Fruit fly (Drosophila melanogaster) Kc167 (cell line): Measurements from ENCODE around the gene CG5886.

Experiments
- Myc ChIP-seq: fragments of >200 bp; optimal IDR thresholded peaks from 2 replicates; lab custom pipeline; 2017; ENCODE audit warnings: missing external identifiers
- Sin3A ChIP-seq: fragments of >200 bp; optimal IDR thresholded peaks from 2 replicates; lab custom pipeline; 2018; ENCODE audit warnings: missing external identifiers
- h ChIP-seq: fragments of >200 bp; optimal IDR thresholded peaks from 3 replicates; lab custom pipeline; 2018; ENCODE audit warnings: missing external identifiers
- psq ChIP-seq: fragments of >200 bp; optimal IDR thresholded peaks from 2 replicates; lab custom pipeline; 2017; ENCODE audit warnings: missing external identifiers
- ttk ChIP-seq: sonication (Bioruptor generic); optimal IDR thresholded peaks from 2 replicates; lab custom pipeline; 2017; ENCODE audit warnings: missing external identifiers

- TF ChIP-seq Sin3A (lab: Kevin White, UChicago) (no peak), ttk (lab: Kevin White, UChicago) (no peak), h (no peak), psq (lab: Kevin White, UChicago) (no peak), Myc (lab: Kevin White, UChicago) (no peak)
Measured at dm6 chr3R:25854825-25855224, 3.4 kb downstream of the CG5886 start.
